Worm (Caenorhabditis elegans): Measurements from ENCODE around the gene ttc-39B.
A peak's percentile ranks its signal among the peaks of the same experiment; 100 is the strongest.

DNA sequence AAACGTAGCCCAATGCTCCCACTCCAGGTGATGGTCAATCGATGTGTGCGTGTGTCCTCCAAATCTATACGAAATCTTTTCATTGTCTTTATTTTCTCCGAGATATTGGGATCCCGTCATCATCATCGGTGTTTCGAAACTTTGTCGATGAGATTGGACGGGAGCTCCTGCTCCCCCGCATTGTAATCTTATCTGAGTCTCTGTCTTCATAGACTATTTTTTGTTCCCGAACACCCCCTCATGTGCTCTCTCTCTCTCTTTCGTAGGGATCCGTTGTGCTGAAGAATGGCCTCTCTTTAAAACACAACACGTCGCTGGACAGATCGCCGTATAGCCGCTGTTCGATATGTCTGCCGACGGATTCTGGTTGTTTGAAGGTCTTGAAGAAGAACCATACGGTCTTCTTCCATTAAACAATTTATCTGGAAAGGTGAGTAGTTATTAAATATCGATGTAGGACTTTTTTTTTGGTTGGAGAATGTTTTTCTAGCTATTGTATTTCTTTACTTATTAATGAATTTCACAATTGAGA is 30.5 kb downstream of the ttc-39B start, which contains the start of gene C29F5.1:
- TF ChIP-seq nhr-11 (tag; optimal IDR thresholded peaks at IDR 0.05) = no peak
- TF ChIP-seq nhr-232 (tag; optimal IDR thresholded peaks at IDR 0.05) = no peak
- no peak for TF ChIP-seq ets-4 (tag; optimal IDR thresholded peaks at IDR 0.05)
- TF ChIP-seq ceh-34 (tag; optimal IDR thresholded peaks at IDR 0.05) = no peak
- TF ChIP-seq pqm-1 (tag; optimal IDR thresholded peaks at IDR 0.05) = no peak
- TF ChIP-seq ceh-18 (tag; optimal IDR thresholded peaks at IDR 0.05) = peak; percentile 69
